Worm (Caenorhabditis elegans) whole organism, L4 larva: ENCODE data around the gene chd-3.

Experiments
- T26A8.4 ChIP-seq: fragments of 200-800 bp; sonication (Bioruptor generic); IDR thresholded peaks from 2 replicates; pipeline ENCODE4 v1.3.6; 2022; ENCODE audit warnings: missing genetic modification characterization, missing compliant biosample characterization
- Y105C5A.15 ChIP-seq: fragments of 200-800 bp; sonication (Bioruptor generic); IDR thresholded peaks from 2 replicates; pipeline ENCODE4 v1.3.6; 2022; ENCODE audit warnings: missing genetic modification characterization, missing compliant biosample characterization
- aha-1 ChIP-seq: fragments of 150-350 bp; peaks from one replicate; lab custom pipeline; 2014; ENCODE audit warnings: missing biosample characterization, missing genetic modification characterization
- attf-4 ChIP-seq: sonication (generic microtip); optimal IDR thresholded peaks from 3 replicates; lab custom pipeline; 2017; ENCODE audit warnings: missing biosample characterization, missing genetic modification characterization
- cey-2 ChIP-seq: sonication (generic microtip); optimal IDR thresholded peaks from 3 replicates; lab custom pipeline; 2017; ENCODE audit warnings: missing genetic modification characterization, mild to moderate bottlenecking, missing compliant biosample characterization, antibody characterized with exemption, borderline replicate concordance; ENCODE audit not compliant: insufficient read depth
- ctbp-1 ChIP-seq: fragments of 200-800 bp; sonication (Bioruptor generic); IDR thresholded peaks from 2 replicates; pipeline ENCODE4 v1.3.6; 2022; ENCODE audit warnings: missing genetic modification reagents, missing genetic modification characterization, missing compliant biosample characterization
- daf-16 ChIP-seq, 3 experiments: sonication (generic microtip); optimal IDR thresholded peaks; 2 replicates each; lab custom pipeline; 2016 to 2017; ENCODE audit warnings: missing genetic modification characterization in 3 of 3, missing genetic modification reagents in 3 of 3, mild to moderate bottlenecking in 2 of 3, missing compliant biosample characterization in 2 of 3, missing biosample characterization in 1 of 3, moderate library complexity in 1 of 3
- dmd-6 ChIP-seq: fragments of 200-800 bp; sonication (Bioruptor generic); IDR thresholded peaks from 2 replicates; pipeline ENCODE4 v1.3.6; 2022; ENCODE audit warnings: missing genetic modification reagents, missing genetic modification characterization, missing compliant biosample characterization
- dve-1 ChIP-seq: sonication (generic microtip); optimal IDR thresholded peaks from 2 replicates; lab custom pipeline; 2017; ENCODE audit warnings: antibody characterized with exemption, mild to moderate bottlenecking, missing genetic modification characterization, missing compliant biosample characterization; ENCODE audit not compliant: insufficient read depth
- hif-1 ChIP-seq, 2 experiments: sonication (generic microtip); optimal IDR thresholded peaks; 2 replicates each; lab custom pipeline; 2016 to 2017; ENCODE audit warnings: missing compliant biosample characterization in 2 of 2, missing genetic modification characterization in 2 of 2, missing genetic modification reagents in 2 of 2, missing genotype in 2 of 2, mild to moderate bottlenecking in 1 of 2
- hlh-11 ChIP-seq: fragments of 200-800 bp; sonication (Bioruptor generic); optimal IDR thresholded peaks from 2 replicates; lab custom pipeline; 2018; ENCODE audit warnings: mild to moderate bottlenecking, missing genetic modification characterization, missing compliant biosample characterization
- hlh-30 ChIP-seq: sonication (generic microtip); optimal IDR thresholded peaks from 2 replicates; lab custom pipeline; 2017; ENCODE audit warnings: antibody characterized with exemption, mild to moderate bottlenecking, missing genetic modification characterization, missing compliant biosample characterization; ENCODE audit not compliant: insufficient read depth
- lin-13 ChIP-seq: fragments of 150-350 bp; optimal IDR thresholded peaks from 2 replicates; lab custom pipeline; 2014; ENCODE audit warnings: missing biosample characterization, missing genetic modification reagents, missing genetic modification characterization
- lsy-2 ChIP-seq, 2 experiments: fragments of 150-350 bp in 1 of 2; sonication (generic microtip) in 1 of 2; optimal IDR thresholded peaks; 2 replicates each; lab custom pipeline; 2014 to 2017; ENCODE audit warnings: missing biosample characterization in 2 of 2, missing genetic modification characterization in 2 of 2
- nhr-28 ChIP-seq: fragments of 150-350 bp; optimal IDR thresholded peaks from 2 replicates; lab custom pipeline; 2014; ENCODE audit warnings: missing biosample characterization, missing genetic modification characterization
- nhr-77 ChIP-seq: fragments of 150-350 bp; optimal IDR thresholded peaks from 2 replicates; lab custom pipeline; 2014; ENCODE audit warnings: missing biosample characterization, missing genetic modification characterization
- php-3 ChIP-seq: fragments of 200-800 bp; sonication (Bioruptor generic); IDR thresholded peaks from 2 replicates; pipeline ENCODE4 v1.3.6; 2022; ENCODE audit warnings: missing genetic modification reagents, missing genetic modification characterization, missing compliant biosample characterization
- pqm-1 ChIP-seq: sonication (generic microtip); optimal IDR thresholded peaks from 2 replicates; lab custom pipeline; 2017; ENCODE audit warnings: missing biosample characterization, missing genetic modification characterization
- rbr-2 ChIP-seq: sonication (generic microtip); optimal IDR thresholded peaks from 2 replicates; lab custom pipeline; 2016; ENCODE audit warnings: missing genotype, missing genetic modification characterization, missing compliant biosample characterization
- saeg-2 ChIP-seq: fragments of 200-800 bp; sonication (Bioruptor generic); IDR thresholded peaks from 2 replicates; pipeline ENCODE4 v1.3.6; 2022; ENCODE audit warnings: missing genetic modification reagents, missing genetic modification characterization, missing compliant biosample characterization
- unc-62 ChIP-seq, 3 experiments: fragments of 150-350 bp in 1 of 3; sonication (generic microtip); optimal IDR thresholded peaks in 2 of 3; peaks in 1 of 3; 1 replicate in 1 of 3; 2 replicates in 2 of 3; lab custom pipeline; 2014 to 2017; ENCODE audit warnings: missing biosample characterization in 3 of 3, missing genetic modification characterization in 3 of 3, missing genetic modification reagents in 3 of 3, missing genotype in 1 of 3
- zfp-2 ChIP-seq: sonication (generic microtip); optimal IDR thresholded peaks from 2 replicates; lab custom pipeline; 2016; ENCODE audit warnings: mild to moderate bottlenecking, missing genetic modification characterization, missing compliant biosample characterization
- zip-2 ChIP-seq: fragments of 150-350 bp; optimal IDR thresholded peaks from 2 replicates; lab custom pipeline; 2014; ENCODE audit warnings: missing biosample characterization, missing genetic modification characterization

Gene chd-3

DNA sequence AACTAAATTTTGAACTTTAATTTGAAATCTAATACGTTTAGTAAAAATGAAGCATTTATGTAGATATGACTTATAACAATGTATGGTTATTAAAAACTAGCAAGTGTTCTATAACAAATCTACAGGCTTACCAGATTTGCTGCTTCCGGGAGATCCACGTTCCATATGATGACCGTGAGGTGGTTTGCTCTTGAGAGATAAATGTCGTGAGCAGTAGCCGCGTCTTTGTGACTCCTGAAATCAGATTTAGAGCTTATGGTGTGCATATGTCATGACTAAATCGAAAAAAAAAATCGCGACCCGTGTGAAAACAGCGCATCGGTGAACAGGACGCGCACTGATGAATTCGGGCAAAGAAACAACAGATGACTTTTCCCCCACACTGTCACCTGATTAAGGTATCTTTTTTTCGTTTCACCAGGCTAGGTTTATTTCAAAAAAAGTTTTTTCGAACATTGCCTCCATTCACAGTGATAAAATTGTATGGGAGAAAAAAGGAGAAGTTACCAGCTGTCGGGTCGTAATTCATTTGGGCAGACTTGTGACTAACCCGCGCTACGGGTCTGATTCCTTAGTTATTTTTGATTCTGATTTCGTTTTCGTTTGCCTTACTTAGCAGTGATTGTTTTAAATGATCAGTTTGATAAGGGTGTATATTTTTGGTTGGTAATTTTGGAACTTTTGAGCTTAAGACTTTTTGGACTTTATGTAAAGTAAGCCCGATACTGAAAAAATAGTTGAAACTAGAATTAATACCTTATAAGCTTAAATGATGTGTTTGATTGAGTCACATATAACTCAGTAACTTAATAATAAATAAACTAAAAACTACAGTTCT lies 44.1 kb downstream of the chd-3 start, which contains the start of gene nhr-27:
nhr-27 (minus strand) TSS at position 234 of the 838 bp plus-strand sequence.
- TF ChIP-seq lsy-2 (tag; optimal IDR thresholded peaks at IDR 0.05; lab: Kevin White, UChicago) = no peak
- TF ChIP-seq unc-62 (GFP tag; optimal IDR thresholded peaks at IDR 0.05 in 1 of 2; lab: Kevin White, UChicago) = peak in 1 of 2 experiments; percentile 91
- no peak for TF ChIP-seq unc-62 (tag; optimal IDR thresholded peaks at IDR 0.05; lab: Kevin White, UChicago)
- peak; percentile 27 for TF ChIP-seq dmd-6 (GFP tag; lab: Robert Waterston, UW)
- TF ChIP-seq Y105C5A.15 (GFP tag; lab: Robert Waterston, UW) = no peak
- TF ChIP-seq aha-1 (tag; lab: Kevin White, UChicago) = peak; percentile 71
- peak; percentile 19 for TF ChIP-seq hlh-30 (tag; lab: Kevin White, UChicago)

DNA sequence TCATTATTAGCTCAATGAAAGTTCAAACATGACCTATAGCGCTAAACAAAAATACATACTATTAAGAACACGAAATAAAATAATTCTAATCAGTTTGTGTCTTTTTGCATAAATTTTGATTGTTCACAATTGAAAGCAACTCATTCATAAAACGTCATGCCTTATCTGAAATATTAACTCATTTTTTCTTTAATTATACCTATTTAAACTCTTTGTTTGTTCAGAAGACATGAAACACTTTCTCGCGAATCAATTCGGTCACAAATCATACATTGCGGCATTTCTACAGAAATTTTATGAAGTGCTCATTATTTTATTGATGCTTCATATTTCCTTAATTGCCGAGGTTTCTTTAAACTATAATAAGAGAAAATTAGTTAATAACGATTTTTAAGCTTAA lies 45.5 kb downstream of the chd-3 start:
- TF ChIP-seq pqm-1 (tag; lab: Kevin White, UChicago) = peak; percentile 83
- TF ChIP-seq ctbp-1 = no peak
- TF ChIP-seq aha-1 (tag; lab: Kevin White, UChicago) = peak; percentile 6
- peak; percentile 75 for TF ChIP-seq nhr-77
- peak; percentile 49 for TF ChIP-seq dve-1 (tag; lab: Kevin White, UChicago)
- no peak for TF ChIP-seq zfp-2 (tag; lab: Kevin White, UChicago)
- TF ChIP-seq php-3 (GFP tag; lab: Robert Waterston, UW) = peak; percentile 87
- no peak for TF ChIP-seq lin-13 (GFP tag; lab: Kevin White, UChicago)
- peak; percentile 31 for TF ChIP-seq hlh-11 (tag; lab: Kevin White, UChicago)
- peak; percentile 73 for TF ChIP-seq nhr-28 (tag; lab: Kevin White, UChicago)
- no peak for TF ChIP-seq daf-16 (GFP tag; optimal IDR thresholded peaks at IDR 0.05; lab: Kevin White, UChicago)
- peak; percentile 75 for TF ChIP-seq daf-16 (tag; optimal IDR thresholded peaks at IDR 0.05; lab: Kevin White, UChicago)
- no peak for TF ChIP-seq cey-2 (tag; lab: Kevin White, UChicago)
- TF ChIP-seq T26A8.4 (GFP tag; lab: Robert Waterston, UW) = no peak
- TF ChIP-seq dmd-6 (GFP tag; lab: Robert Waterston, UW) = peak; percentile 50; the same call in 1 of the 2 replicates
- no peak for TF ChIP-seq zip-2

DNA sequence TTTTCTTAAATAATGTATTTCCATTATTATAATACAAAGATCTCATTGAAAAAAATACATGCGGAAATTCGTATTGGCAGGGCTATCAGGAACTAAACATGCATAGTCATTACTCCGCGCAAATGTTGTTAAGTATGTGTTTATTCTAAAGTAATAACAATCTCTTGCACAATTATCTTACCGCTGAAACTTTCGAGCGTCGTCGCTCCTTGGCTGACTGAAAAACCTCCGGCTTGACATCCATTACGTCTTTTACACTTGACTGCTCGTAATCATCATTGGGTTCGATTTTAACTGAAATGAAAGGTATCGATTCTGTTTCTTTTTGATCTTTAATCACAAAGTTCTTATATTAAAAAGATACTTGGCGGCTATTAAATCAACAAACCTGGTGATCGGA lies 52.6 kb downstream of the chd-3 start:
- TF ChIP-seq saeg-2 (GFP tag; lab: Robert Waterston, UW) (no peak), aha-1 (tag; lab: Kevin White, UChicago) (peak; percentile 66), hif-1 (tag; optimal IDR thresholded peaks at IDR 0.05; lab: Kevin White, UChicago) (no peak), attf-4 (tag; lab: Kevin White, UChicago) (no peak), unc-62 (GFP tag; optimal IDR thresholded peaks at IDR 0.05 in 1 of 2; lab: Kevin White, UChicago) (peak in 1 of 2 experiments; percentile 92), unc-62 (tag; optimal IDR thresholded peaks at IDR 0.05; lab: Kevin White, UChicago) (no peak), rbr-2 (tag; lab: Kevin White, UChicago) (no peak)
